Fruit fly (Drosophila melanogaster) whole organism: ENCODE measurements around the gene Rtc1.

Experiments
- CG8478 ChIP-seq: fragments of >200 bp; optimal IDR thresholded peaks from 2 replicates; lab custom pipeline; 2018; ENCODE audit warnings: inconsistent platforms
- Dll ChIP-seq: fragments of >200 bp; optimal IDR thresholded peaks from 2 replicates; lab custom pipeline; 2017
- EcR ChIP-seq, 2 experiments: fragments of >200 bp; optimal IDR thresholded peaks; 2 replicates each; lab custom pipeline; 2017; ENCODE audit warnings: missing biosample characterization in 2 of 2, missing genetic modification characterization in 2 of 2, missing genetic modification reagents in 2 of 2
- pan ChIP-seq: fragments of >200 bp; optimal IDR thresholded peaks from 2 replicates; lab custom pipeline; 2017
- psq ChIP-seq: fragments of >200 bp; optimal IDR thresholded peaks from 2 replicates; lab custom pipeline; 2017
- usp ChIP-seq: fragments of >200 bp; optimal IDR thresholded peaks from 2 replicates; lab custom pipeline; 2017; ENCODE audit warnings: missing biosample characterization, missing genetic modification characterization, mixed read lengths

The Rtc1 gene

DNA sequence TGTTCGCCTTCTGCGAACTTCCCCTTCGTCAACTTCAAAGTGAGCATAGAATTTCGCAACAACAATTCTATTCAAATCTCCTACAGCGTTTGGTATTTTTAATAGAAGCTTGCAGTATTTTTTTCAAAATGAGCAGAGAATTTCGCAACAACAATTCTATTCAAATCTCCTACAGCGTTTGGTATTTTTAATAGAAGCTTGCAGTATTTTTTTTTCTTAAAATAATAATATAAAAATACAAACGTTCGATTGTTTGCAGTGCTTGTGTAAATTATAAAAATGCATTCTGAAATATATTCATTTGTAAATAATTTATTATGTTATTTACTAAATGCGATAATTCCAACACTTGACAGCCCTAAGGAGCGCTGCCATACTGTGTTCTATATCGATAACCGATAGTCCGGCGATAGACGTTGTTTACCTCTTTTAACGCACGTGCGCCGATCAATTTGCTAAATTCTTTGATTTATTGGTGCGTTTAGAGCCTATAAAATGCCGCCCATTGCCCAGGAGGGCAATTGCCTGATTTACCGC, at the start of gene Rtc1, which contains the start of gene CG32625:
Gene Rtc1, plus strand, starts transcription at position 404 of the 537 bp plus-strand sequence.
Gene CG32625, minus strand, starts transcription at position 51 of the 537 bp plus-strand sequence.
- TF ChIP-seq EcR (GFP tag; optimal IDR thresholded peaks at IDR 0.05; lab: Kevin White, UChicago) (no peak), pan (lab: Kevin White, UChicago) (no peak), usp (GFP tag; lab: Kevin White, UChicago) (no peak), CG8478 (lab: Kevin White, UChicago) (no peak), psq (lab: Kevin White, UChicago) (no peak)

DNA sequence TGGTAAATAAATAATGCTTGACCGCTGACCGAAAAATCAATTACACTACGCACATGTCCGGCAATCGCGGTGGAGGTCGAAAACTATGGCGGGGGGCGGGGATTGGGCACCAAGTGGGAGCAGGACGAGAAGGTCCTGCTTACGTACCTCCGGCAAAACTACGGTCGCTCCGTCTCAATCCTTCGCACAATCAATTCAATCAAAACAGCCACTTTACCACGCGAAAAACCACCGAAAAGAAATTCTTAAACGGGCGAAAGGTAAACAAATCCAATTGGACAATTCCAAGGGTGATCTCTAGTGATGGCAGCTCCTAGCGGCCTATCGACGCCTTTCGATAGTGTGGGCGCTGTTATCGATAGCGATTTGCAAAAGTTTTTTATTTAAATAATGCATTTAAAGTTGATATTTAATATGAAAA, 39.0 kb upstream of the Rtc1 start, which contains the start of gene Nadsyn:
Gene Nadsyn, minus strand, starts transcription at position 304 of the 421 bp plus-strand sequence.
- no peak for TF ChIP-seq Dll
- TF ChIP-seq usp (GFP tag; lab: Kevin White, UChicago), result no peak
- TF ChIP-seq CG8478 (lab: Kevin White, UChicago), result no peak
- no peak for TF ChIP-seq psq (lab: Kevin White, UChicago)
- TF ChIP-seq pan (lab: Kevin White, UChicago), result no peak
- TF ChIP-seq EcR (GFP tag; optimal IDR thresholded peaks at IDR 0.05; lab: Kevin White, UChicago), result no peak

DNA sequence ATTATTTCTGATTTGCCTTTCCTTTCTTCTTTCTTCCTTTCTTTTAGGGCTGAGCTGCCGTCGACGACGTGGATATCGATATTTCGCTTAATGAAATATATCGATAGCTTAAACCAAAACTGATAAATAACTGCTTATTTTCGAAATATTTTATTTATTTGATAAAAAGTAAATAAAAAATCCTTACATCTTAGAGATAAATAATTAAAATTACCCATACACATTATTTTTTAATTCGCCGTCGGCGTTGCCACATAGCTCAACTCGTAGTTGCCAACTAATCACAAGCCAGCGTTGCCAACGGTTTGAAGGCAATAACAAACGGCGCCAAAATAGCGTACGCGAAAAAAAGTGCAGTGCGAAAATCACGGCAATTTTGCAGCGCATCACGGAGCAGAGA, 35.0 kb upstream of the Rtc1 start, which contains the start of the genes Mrgn1 and mus101:
Gene Mrgn1, minus strand, starts transcription at position 44 of the 400 bp plus-strand sequence.
Gene mus101, plus strand, starts transcription at position 313 of the 400 bp plus-strand sequence.
- TF ChIP-seq pan (lab: Kevin White, UChicago), result no peak
- no peak for TF ChIP-seq EcR (GFP tag; optimal IDR thresholded peaks at IDR 0.05; lab: Kevin White, UChicago)
- no peak for TF ChIP-seq CG8478 (lab: Kevin White, UChicago)
- TF ChIP-seq Dll, result no peak
- TF ChIP-seq usp (GFP tag; lab: Kevin White, UChicago), result no peak
- TF ChIP-seq psq (lab: Kevin White, UChicago), result no peak

DNA sequence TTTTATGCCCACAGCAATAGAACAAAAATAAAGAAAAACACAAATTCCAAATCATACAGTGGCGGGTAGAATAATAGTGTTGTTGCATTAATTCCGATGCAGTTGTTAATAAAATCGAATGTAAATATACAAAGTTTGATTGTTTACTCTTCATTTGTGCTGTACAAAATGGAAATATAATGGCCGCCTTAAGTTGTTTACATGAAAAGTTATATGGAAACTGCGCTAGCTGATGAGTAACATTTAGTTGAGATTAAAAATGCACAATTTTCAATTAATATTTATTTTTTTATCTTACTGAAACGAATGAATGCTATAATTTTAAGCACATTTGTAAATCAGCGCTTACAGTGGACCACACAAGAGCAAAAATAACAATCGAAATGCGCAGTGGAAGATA, 22.1 kb upstream of the Rtc1 start:
- TF ChIP-seq CG8478 (lab: Kevin White, UChicago) (no peak), psq (lab: Kevin White, UChicago) (no peak), usp (GFP tag; lab: Kevin White, UChicago) (no peak), pan (lab: Kevin White, UChicago) (no peak), EcR (GFP tag; optimal IDR thresholded peaks at IDR 0.05; lab: Kevin White, UChicago) (no peak), Dll (no peak)

DNA sequence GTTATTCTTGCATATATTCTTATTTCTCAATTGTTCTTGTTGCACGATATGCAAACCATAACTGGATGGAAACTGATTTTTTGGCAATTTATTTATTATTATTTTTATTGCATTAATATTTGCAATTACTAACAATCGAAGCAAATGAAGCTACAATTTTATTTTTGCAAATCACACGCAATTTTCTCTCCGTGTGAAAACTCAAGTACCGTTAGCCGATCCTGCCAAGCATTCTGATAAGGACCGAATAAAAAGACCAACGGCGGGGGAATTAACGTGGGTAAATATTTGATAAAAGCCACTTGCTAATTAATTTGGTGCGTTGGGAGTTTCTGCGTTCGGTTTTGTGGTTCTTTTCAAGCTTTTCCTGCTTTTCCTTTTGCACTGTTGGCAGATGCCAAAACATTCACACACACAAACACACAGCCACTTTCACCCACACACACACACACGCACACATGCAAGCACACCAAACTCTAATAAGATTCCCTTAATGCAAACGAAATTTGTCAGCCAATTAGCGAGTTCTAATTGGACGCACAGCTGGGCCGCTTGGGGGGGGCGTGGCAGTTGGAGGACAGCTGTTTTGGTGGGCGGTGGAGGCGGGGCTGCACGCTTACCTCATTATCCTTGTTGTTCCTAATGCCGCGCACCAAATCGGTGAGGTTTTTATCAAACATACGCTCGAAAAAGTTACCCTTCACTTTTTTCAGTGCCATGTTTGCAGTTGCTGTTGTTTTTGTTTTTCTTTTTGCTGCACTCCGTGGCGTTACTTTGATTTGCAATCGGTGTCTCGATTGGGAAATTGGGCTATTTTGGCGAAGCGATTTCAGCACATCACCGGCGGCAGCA, 21.4 kb upstream of the Rtc1 start:
- no peak for TF ChIP-seq psq (lab: Kevin White, UChicago)
- no peak for TF ChIP-seq CG8478 (lab: Kevin White, UChicago)
- no peak for TF ChIP-seq pan (lab: Kevin White, UChicago)
- no peak for TF ChIP-seq Dll
- TF ChIP-seq usp (GFP tag; lab: Kevin White, UChicago), result no peak
- no peak for TF ChIP-seq EcR (GFP tag; optimal IDR thresholded peaks at IDR 0.05; lab: Kevin White, UChicago)

DNA sequence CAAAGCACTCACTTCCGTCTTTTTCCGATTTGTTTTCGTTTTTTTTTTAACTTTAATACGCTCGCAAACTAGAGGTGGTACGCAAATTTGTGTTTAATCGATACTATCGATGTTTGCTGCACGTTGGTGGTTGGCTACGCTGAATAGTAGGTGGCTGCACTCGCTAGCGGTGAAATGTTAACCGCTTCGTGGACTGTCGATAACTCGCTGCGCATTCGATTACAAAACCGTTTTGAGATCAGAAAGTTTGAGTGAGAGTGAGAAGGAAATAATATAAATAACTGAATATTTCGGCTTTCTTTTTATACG, 20.9 kb upstream of the Rtc1 start, which contains the start of gene g:
Gene g, minus strand, starts transcription at position 105 of the 309 bp plus-strand sequence.
- TF ChIP-seq psq (lab: Kevin White, UChicago) (no peak), pan (lab: Kevin White, UChicago) (no peak), CG8478 (lab: Kevin White, UChicago) (no peak), Dll (no peak), EcR (GFP tag; optimal IDR thresholded peaks at IDR 0.05; lab: Kevin White, UChicago) (no peak), usp (GFP tag; lab: Kevin White, UChicago) (no peak)

DNA sequence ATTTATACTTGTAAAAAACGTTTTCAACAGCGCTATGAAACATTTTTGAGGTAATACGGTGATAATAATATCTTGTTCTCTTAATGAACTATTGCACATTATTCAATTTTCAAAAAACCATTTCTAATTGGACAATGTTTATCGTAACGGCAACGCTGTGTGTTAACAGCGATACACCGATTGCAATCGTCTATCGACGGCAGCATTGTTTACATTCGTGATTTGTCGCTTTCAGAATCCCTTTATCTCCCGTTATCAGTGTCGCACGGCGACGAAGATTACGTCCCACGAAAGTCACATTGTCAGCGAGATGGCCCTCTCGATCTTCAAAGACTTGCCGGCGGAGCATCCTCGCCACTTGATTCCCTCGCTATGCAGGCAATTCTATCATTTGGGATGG, 19.0 kb upstream of the Rtc1 start, which contains the start of gene CG11134:
Gene CG11134, plus strand, starts transcription at position 4 of the 400 bp plus-strand sequence.
- TF ChIP-seq usp (GFP tag; lab: Kevin White, UChicago), result no peak
- no peak for TF ChIP-seq pan (lab: Kevin White, UChicago)
- TF ChIP-seq EcR (GFP tag; optimal IDR thresholded peaks at IDR 0.05; lab: Kevin White, UChicago), result no peak
- no peak for TF ChIP-seq psq (lab: Kevin White, UChicago)
- no peak for TF ChIP-seq CG8478 (lab: Kevin White, UChicago)
- TF ChIP-seq Dll, result no peak

DNA sequence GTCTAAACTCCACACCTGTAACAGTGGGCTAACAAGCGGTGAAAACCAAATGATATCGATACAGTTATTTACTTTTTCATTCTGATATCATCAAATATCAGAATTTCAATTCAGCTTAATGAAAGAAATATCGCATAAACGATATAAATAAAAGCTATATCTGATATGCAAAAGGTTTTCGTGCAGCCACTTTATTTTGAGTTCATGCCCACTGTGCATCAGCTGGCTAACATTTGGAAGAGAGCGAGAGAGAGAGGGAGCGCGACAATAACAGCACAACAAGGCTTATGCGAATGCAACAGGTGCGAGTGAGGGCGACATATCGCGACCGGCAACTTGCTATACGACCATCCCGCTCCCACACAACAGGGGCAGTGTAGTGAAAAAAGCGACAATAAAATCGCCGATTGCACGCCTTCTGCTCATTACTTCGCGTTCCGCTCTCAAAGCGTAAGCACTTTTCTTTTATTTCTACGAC, 17.5 kb upstream of the Rtc1 start, which contains the start of gene CG11151:
Gene CG11151, plus strand, starts transcription at position 334 of the 478 bp plus-strand sequence.
- TF ChIP-seq CG8478 (lab: Kevin White, UChicago) (peak; percentile 92), Dll (no peak)

DNA sequence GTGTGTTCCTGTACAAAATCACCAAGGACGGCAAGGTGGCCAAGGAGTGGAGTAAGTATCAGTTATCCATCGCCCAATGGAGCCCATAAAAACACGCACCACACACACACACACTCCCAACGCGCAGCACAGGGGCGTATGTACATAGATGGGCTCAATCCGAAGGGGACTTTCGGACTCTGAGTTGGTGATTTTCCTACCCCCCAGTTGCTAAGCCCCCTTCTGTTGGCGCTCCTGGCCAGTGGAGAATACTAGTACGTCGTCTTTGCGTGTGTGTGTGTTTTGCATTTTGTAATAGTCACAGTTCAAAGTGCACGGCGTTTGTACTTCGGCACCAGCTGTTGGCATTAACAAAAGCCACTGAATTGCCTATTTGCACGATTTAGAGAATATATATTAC, 16.9 kb upstream of the Rtc1 start:
- TF ChIP-seq pan (lab: Kevin White, UChicago) (no peak), usp (GFP tag; lab: Kevin White, UChicago) (no peak), EcR (GFP tag; optimal IDR thresholded peaks at IDR 0.05; lab: Kevin White, UChicago) (no peak), Dll (no peak), CG8478 (lab: Kevin White, UChicago) (no peak), psq (lab: Kevin White, UChicago) (no peak)

DNA sequence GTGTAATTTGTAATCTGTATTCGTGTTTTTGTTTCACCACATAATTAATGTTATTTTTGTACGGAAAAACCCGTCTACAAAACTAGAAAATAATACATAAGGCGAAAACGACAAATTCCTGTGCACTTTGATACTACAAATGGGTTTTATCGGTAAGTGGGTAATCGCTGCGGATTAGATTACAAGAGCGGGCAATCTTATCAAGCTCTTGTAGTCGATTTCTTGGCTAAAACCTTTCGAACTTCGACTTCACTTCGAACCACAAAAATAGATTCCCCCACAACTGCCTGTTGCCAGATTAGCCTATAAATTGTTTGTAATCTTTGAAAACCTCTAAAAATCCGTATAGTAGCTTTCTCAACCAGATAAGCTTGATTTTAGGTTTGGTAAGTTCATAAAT, 16.0 kb upstream of the Rtc1 start:
- TF ChIP-seq Dll, result no peak
- no peak for TF ChIP-seq CG8478 (lab: Kevin White, UChicago)
- no peak for TF ChIP-seq psq (lab: Kevin White, UChicago)
- TF ChIP-seq EcR (GFP tag; optimal IDR thresholded peaks at IDR 0.05; lab: Kevin White, UChicago), result no peak
- TF ChIP-seq pan (lab: Kevin White, UChicago), result no peak
- TF ChIP-seq usp (GFP tag; lab: Kevin White, UChicago), result no peak

DNA sequence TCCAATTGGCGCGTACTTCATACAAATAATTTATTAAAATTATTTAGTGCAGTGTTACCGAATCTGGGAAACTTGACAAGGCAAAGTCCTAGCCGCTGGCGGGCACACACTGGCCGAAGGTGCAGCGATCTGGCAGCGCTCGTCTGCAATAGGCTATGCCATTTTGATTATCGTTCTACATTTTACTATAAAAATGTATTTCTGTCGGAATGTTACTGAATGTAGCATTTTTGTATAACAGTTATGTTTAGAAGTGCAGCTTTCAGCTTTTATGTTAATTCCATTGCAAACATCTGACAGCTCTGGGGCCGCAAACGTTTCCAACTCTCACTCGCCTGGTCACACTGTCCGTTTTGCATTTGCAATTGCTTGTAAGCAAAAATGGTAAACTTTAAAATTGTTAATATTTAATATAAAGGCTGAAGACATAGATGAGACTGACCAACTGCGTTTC, 12.4 kb upstream of the Rtc1 start, which contains the start of gene Grip91:
Gene Grip91, minus strand, starts transcription at position 85 of the 454 bp plus-strand sequence.
- TF ChIP-seq EcR (GFP tag; optimal IDR thresholded peaks at IDR 0.05; lab: Kevin White, UChicago), result no peak
- TF ChIP-seq usp (GFP tag; lab: Kevin White, UChicago), result no peak
- TF ChIP-seq CG8478 (lab: Kevin White, UChicago), result no peak
- no peak for TF ChIP-seq psq (lab: Kevin White, UChicago)
- no peak for TF ChIP-seq pan (lab: Kevin White, UChicago)
